Fruit fly (Drosophila melanogaster): ENCODE results near the gene Sirt2.

Sirt2 gene

DNA sequence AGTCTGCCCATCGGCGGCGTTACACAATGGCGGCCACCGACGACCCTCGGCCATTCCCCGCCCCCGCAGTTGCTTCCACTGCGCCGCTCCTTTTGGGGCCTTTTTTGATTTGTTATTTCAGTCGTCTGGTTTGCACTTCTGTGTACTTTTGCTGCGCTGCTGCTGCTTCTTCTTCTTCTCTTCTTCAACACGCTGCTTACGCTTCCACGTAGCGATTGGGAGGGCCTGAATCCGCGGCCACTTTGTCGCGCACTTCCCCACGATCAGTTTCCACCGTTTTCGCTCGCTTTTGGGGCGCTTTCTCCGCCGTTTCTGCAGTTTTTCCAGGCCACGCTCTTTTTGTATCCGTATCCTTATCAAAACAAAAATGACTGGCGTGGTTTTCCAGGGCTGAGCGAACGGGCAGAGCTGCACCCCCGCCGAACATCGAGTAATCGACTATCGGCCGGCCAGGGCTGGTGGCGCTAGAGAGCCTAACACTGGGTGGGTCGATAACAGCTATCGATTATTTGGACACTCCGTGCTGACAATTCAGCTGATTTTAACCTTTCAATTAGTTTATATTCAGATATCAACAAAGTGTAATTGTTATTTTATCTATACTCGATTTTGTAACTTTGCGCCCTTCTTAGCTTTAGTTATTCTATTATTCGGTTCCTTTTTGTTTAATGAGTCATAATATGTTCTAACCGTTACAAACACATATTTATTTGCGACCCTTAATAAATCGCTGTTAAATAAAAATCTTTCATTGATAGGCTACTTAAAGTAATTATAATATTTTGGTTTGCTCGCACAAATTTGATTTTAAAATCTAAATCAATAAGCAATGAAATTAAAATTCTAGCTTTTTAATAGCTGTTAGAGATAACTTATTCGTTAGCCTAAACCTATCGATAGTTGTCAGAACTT lies at the start of gene Sirt2, which contains the start of gene CG4360:
Gene Sirt2, plus strand, starts transcription at position 894 of the 912 bp plus-strand sequence.
Gene CG4360, minus strand, starts transcription at position 432 of the 912 bp plus-strand sequence.
- TF ChIP-seq CG17801 (GFP tag; optimal IDR thresholded peaks at IDR 0.05; ENCODE audit: partially characterized antibody) = peak; percentile 89

DNA sequence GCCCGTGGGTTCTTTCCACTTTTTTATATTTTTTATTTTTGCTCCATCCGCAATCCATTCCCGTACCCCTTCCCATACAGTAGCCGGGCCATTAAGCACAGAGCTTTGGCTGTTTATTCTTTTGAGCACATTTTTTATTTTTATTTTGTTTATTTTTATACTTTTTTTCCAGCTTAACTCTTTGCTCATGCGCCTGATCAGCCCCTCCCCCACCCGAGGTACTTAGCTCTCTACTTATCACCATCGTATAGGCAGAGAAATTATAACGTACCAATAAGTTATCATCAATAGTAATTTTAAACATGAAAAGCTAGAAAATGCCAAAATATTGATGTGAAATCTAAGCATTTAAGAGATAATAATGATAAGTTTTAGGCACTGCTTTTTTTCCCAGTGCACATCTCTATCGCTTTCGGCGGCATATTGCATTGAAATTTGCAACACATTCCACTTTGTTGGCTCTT lies 47.7 kb upstream of the Sirt2 start:
- no peak for TF ChIP-seq CG17801 (GFP tag; optimal IDR thresholded peaks at IDR 0.05; ENCODE audit: partially characterized antibody)

DNA sequence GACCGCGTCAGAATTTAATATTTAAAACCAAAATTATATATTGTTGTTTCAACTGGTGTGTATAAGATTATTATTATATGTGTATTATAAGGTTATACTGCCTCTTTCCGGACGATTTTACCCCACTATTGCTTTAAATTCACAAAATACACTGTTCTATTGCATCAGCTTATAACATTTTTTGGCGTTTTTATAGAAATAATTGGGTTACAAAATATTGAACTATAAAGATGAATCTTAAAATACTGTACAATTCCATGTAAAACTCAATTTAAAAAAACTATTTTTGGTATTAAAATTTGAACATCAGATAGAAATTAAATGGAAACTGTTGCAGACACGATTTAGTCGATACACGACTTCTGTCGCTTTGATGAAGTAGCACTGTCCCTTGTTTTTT lies 46.2 kb upstream of the Sirt2 start:
- no peak for TF ChIP-seq CG17801 (GFP tag; optimal IDR thresholded peaks at IDR 0.05; ENCODE audit: partially characterized antibody)

DNA sequence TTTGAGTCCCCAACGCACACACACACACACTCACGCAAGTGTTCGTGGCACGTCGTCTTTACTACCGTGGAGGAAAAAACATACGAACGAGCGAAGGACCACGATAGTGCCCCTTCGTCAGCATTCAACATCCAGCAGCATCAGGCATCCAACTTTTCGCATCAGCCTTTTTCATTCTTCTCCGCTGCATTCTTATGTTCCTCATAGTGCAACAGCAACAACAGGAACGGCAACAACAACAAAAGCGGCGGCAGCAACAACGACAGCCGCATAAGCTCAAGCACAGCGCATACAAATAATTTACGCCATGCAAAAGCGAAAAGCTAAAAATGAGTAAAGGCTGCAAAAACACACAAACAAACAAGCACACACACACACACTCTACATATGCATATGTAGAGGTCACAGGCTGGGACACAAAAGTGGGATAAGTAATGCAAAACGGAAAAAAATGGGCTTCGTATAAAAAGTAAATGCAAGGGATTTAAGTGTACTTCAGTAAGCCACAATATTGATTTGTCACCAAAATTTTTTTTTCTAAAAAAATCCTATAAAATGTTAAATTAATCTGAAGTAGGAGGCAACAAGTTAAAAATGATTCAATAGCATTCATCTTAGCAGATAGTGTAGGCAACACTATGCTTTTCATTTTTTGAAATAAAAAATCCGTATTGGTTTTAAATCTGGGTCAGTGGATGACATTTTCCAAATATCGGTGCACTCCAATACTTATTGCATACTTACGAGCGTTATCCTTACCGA lies 45.3 kb upstream of the Sirt2 start:
- no peak for TF ChIP-seq CG17801 (GFP tag; optimal IDR thresholded peaks at IDR 0.05; ENCODE audit: partially characterized antibody)

DNA sequence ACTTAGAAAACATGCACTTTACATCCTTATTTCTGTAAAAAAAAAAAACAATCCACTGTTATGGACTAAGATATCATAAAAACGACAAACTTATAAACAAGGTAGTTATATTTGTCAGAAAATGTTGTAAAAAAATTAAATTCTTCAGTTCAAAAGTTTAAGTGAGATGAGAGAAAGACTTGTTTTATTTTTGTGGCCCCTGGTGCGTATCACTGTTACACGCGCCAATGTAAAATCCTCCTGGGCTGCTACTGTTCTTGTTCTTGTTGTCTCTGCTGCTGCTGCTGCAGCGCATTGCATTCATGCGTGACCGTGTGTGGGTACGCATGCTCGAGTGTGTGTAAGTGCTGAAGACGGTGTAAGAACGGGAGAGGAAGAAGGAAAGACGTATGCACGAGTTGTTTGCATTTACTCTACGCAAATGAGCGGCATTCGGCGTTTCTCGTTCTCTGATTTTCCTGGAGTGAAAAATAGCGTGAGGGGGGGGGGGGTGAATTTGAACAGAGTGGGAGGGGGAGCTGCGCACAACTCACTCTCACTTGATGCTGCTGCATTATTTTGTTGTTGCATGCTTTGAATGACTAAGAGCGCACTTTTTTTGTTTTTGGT lies 44.6 kb upstream of the Sirt2 start:
- TF ChIP-seq CG17801 (GFP tag; optimal IDR thresholded peaks at IDR 0.05; ENCODE audit: partially characterized antibody) = no peak

DNA sequence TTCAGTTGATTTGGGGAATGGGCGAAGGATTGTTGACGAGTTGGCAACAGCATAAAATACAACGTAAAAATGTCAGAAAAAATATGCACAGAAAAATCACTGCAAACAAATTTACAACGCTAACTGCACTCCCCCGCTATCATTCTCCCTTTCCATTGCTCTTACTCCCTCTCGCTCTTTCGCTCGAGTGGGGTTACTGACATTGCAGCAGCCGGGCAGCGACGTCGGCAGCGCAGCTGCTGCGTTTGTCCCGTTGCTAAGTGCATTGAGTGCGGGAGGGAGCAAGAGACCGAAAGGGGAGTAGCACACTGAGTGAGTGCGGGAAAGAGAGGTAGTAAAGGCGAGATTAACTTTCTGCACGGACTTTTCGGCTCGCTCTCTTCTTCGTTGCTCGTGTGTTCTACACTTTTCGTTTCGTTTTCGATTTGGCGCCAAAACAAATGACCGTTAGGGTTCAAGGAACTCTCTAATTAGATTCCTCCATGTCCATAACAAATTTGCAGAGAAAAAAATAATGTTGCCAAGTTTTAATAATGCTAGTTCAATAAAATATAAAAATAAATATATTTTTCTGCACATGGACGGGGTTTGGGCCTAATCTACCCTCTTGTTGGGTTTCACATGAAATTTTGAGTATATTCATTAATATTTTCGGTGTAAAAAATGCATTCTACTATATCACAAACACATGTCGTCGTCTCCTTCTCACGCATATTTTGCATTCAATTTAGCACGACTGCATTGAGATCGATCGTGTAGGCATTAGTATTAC lies 43.9 kb upstream of the Sirt2 start:
- peak; percentile 43 for TF ChIP-seq CG17801 (GFP tag; optimal IDR thresholded peaks at IDR 0.05; ENCODE audit: partially characterized antibody)

DNA sequence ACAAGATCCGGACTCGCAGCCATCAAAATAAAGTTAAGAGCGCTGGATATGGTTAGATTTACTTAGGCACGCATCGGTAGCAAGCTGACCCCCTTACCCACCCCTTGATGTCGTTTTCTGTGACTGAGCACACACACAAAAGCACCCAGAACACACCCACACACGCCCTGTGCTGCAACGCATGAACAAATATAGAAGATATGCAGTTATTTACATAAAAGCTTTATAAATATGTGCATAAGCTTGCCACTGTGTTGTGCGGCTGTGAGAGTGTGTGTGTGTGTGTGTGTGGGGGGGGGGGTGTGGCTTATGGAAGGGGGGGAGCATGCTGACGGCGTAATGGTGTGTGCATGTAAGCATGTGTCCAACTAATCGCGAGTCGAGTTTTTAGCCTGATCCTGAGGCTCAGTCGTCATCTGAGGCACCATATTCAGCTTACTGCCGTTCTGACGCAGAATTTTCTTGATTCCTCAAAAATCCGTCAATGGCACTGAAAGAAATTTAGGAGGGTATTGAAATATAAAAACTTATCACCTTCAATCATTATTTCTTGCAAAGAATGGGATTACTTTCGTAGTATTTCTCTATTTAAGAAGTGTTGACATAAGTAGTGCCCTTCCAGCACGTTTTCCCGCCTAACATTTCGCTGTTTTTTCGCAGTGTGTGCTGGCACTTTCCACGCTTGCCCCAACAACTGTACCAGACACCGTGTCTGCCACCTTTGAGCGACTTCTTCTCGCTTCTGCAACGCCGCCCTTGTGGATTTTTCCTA lies 42.4 kb upstream of the Sirt2 start:
- no peak for TF ChIP-seq CG17801 (GFP tag; optimal IDR thresholded peaks at IDR 0.05; ENCODE audit: partially characterized antibody)

DNA sequence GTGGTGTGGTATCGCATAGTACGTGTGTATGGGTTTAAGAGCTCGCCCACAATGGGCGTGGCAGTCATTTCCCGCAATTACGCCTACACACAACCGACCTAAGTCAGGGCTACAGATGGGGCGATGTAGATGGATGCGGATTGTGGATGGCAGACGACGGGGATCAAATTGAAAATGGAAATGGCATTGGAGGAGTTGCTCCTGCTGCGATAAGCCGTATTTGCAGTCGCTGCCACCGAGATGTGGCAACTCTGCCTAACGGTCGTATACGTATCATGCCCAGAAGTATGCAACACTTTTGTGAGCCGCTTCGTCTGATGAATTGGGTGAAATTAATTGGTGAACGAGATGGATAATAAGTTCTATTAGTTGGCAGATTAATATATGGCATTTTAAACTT lies 41.5 kb upstream of the Sirt2 start:
- no peak for TF ChIP-seq CG17801 (GFP tag; optimal IDR thresholded peaks at IDR 0.05; ENCODE audit: partially characterized antibody)

DNA sequence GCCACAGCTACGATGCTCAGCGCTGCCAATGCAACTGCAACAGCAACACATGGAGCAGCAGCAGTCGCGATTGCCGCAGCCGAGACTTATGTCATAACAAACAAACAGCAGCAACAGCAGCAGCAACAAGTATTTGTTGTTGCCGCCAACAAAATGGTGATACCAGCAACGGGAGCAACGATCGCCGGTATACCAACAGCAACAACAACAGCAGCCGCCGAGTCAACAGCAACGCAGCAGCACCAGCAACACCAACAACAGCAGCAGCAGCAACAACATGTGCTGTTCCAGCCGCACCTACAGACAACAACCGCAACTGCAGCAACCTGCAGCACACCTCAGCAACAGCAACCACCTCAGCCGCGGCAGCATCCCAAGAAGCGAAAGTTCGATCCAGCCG lies 40.2 kb upstream of the Sirt2 start:
- TF ChIP-seq CG17801 (GFP tag; optimal IDR thresholded peaks at IDR 0.05; ENCODE audit: partially characterized antibody) = no peak

DNA sequence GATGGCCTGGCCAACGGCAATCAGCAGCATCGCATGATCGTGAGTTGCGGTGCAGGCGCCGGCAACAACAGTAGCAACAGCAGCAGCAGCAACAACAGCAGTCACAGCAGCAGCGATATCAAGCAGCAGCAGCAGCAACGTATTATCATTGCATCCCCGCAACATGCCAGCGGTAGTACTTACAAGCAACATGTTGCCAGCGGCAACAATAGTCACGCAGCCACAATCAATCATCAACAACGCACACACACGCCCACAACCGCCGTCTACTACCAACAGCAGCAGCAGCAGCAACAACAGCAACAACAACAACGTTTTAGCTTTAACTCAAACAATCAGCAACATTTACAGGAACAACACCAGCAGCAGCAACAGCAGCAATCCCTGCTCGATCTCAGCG lies 39.7 kb upstream of the Sirt2 start:
- no peak for TF ChIP-seq CG17801 (GFP tag; optimal IDR thresholded peaks at IDR 0.05; ENCODE audit: partially characterized antibody)

DNA sequence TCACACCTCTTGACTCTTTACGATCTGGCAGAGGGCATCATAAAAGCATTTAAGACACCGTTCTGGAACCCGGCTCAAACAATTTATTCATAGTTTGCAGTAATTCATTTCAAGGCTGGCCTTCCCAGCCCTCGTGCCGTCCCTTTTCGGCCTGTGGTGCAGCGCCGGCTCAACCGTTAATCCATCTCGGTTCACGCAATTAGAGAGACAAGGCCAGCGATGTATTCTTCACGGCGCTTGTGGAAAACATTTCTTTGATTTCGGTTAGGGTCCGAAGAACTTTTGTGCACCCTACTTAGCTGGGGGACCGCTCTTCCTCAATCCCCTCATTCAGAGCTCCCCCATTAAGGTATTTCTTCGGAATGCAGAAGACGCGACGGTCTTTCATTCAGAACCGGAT lies 37.2 kb upstream of the Sirt2 start:
- no peak for TF ChIP-seq CG17801 (GFP tag; optimal IDR thresholded peaks at IDR 0.05; ENCODE audit: partially characterized antibody)

DNA sequence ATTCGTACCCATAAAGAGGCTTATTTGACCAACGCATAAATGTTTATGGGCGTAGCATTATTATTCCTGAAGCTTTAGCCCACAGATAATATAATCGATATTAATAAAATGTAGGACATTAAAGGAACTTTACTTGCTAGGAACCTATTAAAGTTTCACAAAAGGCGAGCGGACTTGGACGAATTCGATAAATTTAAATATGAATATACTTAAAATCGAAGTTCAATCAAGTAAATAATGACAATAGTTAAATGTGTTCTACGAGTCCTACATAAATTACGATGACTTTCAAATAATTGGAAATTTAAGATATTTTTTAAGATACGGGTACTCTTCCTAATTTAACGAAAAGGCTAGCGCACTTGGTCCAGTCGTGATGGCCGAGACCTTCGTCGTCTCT lies 36.7 kb upstream of the Sirt2 start:
- TF ChIP-seq CG17801 (GFP tag; optimal IDR thresholded peaks at IDR 0.05; ENCODE audit: partially characterized antibody) = no peak

DNA sequence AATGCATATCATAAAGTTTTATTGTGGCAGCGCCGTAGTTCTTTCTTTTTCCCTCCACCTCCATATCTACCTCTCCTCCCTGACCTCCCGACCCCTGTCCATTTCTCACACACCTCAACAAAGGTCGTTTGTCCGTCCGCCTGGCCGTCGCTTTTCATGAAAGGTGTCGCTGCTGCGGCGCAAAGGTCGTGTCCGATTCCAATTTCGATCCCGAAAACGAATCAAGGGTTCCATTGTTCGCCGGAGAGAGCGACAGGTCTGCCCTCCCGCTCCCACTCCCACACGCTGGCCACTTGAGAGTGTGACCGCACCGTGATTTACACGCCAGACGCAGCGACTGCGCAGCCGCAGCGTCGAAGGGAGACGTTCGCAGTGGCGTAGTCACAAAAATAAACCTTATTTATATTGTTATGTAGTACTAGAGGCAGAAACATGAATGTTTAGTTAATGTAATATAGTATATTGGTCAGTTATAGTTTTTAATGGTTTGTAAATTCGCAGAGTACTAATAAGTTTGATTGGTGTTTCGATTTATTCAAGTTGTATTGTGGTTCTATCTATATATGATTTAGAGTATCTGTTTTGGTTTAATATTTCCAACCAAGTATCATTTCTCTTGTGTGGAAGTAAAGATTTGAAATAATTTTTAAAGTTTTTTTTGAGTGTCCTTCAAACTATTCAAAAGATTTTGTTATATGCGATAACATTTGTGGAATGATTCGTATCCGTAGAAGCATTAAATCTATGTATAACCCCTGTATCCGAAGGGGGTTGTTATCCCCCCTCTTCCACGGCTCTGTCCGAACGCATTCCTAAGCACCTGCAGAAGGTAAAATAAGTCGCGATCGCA lies 36.0 kb upstream of the Sirt2 start:
- peak; percentile 14 for TF ChIP-seq CG17801 (GFP tag; optimal IDR thresholded peaks at IDR 0.05; ENCODE audit: partially characterized antibody)
